Fruit fly (Drosophila melanogaster) whole organism, wandering third instar larva: Measurements from ENCODE around the gene CG44141.
"Not testable (repeated sequence)": the region's sequence is repeated elsewhere in the genome, so short reads cannot be mapped to it uniquely, and the experiment has no call there.

Experiments used
- Dfd ChIP-seq: fragments of >200 bp; optimal IDR thresholded peaks from 2 replicates; lab custom pipeline; 2017; ENCODE audit warnings: missing biosample characterization, missing genetic modification characterization
- GATAd ChIP-seq: sonication (Bioruptor generic); optimal IDR thresholded peaks from 2 replicates; lab custom pipeline; 2016; ENCODE audit warnings: missing biosample characterization, missing genetic modification characterization
- HLH106 ChIP-seq: fragments of 200-800 bp; optimal IDR thresholded peaks from 3 replicates; lab custom pipeline; 2019; ENCODE audit warnings: missing biosample characterization, mild to moderate bottlenecking, missing genetic modification characterization, moderate library complexity
- Hnf4 ChIP-seq: fragments of 200-800 bp; sonication (Bioruptor generic); optimal IDR thresholded peaks from 2 replicates; lab custom pipeline; 2016; ENCODE audit warnings: missing biosample characterization, mild to moderate bottlenecking, missing genetic modification characterization
- Hr78 ChIP-seq: fragments of >200 bp; optimal IDR thresholded peaks from 2 replicates; lab custom pipeline; 2017; ENCODE audit warnings: missing biosample characterization, missing genetic modification characterization
- Hr83 ChIP-seq: fragments of 200-300 bp; sonication (Bioruptor generic); optimal IDR thresholded peaks from 2 replicates; lab custom pipeline; 2016; ENCODE audit warnings: missing biosample characterization, mild to moderate bottlenecking, missing genetic modification characterization, moderate library complexity; ENCODE audit not compliant: poor library complexity, severe bottlenecking
- Jra ChIP-seq: sonication (Bioruptor generic); optimal IDR thresholded peaks from 2 replicates; lab custom pipeline; 2016; ENCODE audit warnings: missing biosample characterization, missing genetic modification characterization
- Mio ChIP-seq: sonication (Bioruptor generic); optimal IDR thresholded peaks from 2 replicates; lab custom pipeline; 2016; ENCODE audit warnings: missing biosample characterization, missing genetic modification characterization
- Myc ChIP-seq: fragments of >200 bp; optimal IDR thresholded peaks from 2 replicates; lab custom pipeline; 2017
- N ChIP-seq: fragments of >200 bp; optimal IDR thresholded peaks from 2 replicates; lab custom pipeline; 2018; ENCODE audit warnings: missing biosample characterization, missing external identifiers, missing genetic modification characterization
- OdsH ChIP-seq: fragments of 200-800 bp; sonication (Bioruptor generic); optimal IDR thresholded peaks from 2 replicates; lab custom pipeline; 2016; ENCODE audit warnings: missing biosample characterization, mild to moderate bottlenecking, missing genetic modification characterization
- Vsx2 ChIP-seq: fragments of 200-300, 225-300 bp; sonication (Bioruptor generic); optimal IDR thresholded peaks from 2 replicates; lab custom pipeline; 2018; ENCODE audit warnings: missing biosample characterization, missing genetic modification characterization; ENCODE audit not compliant: partially characterized antibody
- dl ChIP-seq, 2 experiments: fragments of 175-275, 200-275 bp in 1 of 2; fragments of 200-275 bp in 1 of 2; sonication (Bioruptor generic); optimal IDR thresholded peaks; lab custom pipeline; 2018; ENCODE audit warnings: mild to moderate bottlenecking in 2 of 2, missing biosample characterization in 2 of 2, missing genetic modification characterization in 2 of 2, moderate library complexity in 2 of 2; ENCODE audit not compliant: partially characterized antibody in 2 of 2, insufficient read depth in 1 of 2
- dmrt93B ChIP-seq: fragments of 200-800 bp; sonication (Bioruptor generic); optimal IDR thresholded peaks from 2 replicates; lab custom pipeline; 2018; ENCODE audit warnings: missing biosample characterization, mild to moderate bottlenecking, missing genetic modification characterization
- ey ChIP-seq: fragments of 200-800 bp; sonication (Bioruptor generic); optimal IDR thresholded peaks from 2 replicates; lab custom pipeline; 2016; ENCODE audit warnings: missing biosample characterization, missing genetic modification characterization
- fru ChIP-seq: fragments of 200-800 bp; sonication (Bioruptor generic); optimal IDR thresholded peaks from 3 replicates; lab custom pipeline; 2016; ENCODE audit warnings: missing biosample characterization, mild to moderate bottlenecking, missing genetic modification characterization
- h ChIP-seq: fragments of 200-800 bp; sonication (Bioruptor generic); optimal IDR thresholded peaks from 3 replicates; lab custom pipeline; 2016; ENCODE audit warnings: missing biosample characterization, mild to moderate bottlenecking, missing genetic modification characterization
- jim ChIP-seq: fragments of 175-275, 200-325 bp; sonication (Bioruptor generic); optimal IDR thresholded peaks from 2 replicates; lab custom pipeline; 2016; ENCODE audit warnings: missing biosample characterization, mild to moderate bottlenecking, missing genetic modification characterization
- lola ChIP-seq: fragments of >200 bp; optimal IDR thresholded peaks from 2 replicates; lab custom pipeline; 2017; ENCODE audit warnings: missing biosample characterization, missing genetic modification characterization
- rgr ChIP-seq: fragments of 200-800 bp; sonication (Bioruptor generic); optimal IDR thresholded peaks from 3 replicates; lab custom pipeline; 2016; ENCODE audit warnings: missing biosample characterization, mild to moderate bottlenecking, missing genetic modification characterization
- sv ChIP-seq: fragments of 200-800 bp; sonication (Bioruptor generic); optimal IDR thresholded peaks from 3 replicates; lab custom pipeline; 2016; ENCODE audit warnings: missing biosample characterization, missing genetic modification characterization

CG44141 gene

DNA sequence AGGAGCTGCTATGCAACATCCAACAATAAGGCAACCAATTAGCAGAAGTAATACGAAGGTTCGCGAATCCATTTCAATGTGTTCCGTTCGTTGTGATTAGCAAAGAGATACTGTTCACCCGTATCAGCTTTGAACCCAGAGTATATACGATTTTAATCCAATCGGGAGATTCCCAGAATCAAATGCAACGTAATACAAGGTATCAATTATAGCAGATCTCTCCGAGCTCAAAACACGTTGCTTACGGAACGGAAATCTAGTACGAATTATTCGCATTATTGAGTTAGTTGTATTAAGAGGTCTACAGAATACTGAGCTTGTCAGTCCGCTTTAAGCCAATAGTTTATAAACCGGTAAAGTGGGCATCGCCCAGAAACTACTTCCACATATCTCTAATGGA, at the start of gene CG44141:
CG44141 (minus strand) TSS at position 101 of the 400 bp plus-strand sequence.
- TF ChIP-seq fru, Mio, Hnf4 (GFP tag; lab: Kevin White, UChicago): not testable (repeated sequence)

DNA sequence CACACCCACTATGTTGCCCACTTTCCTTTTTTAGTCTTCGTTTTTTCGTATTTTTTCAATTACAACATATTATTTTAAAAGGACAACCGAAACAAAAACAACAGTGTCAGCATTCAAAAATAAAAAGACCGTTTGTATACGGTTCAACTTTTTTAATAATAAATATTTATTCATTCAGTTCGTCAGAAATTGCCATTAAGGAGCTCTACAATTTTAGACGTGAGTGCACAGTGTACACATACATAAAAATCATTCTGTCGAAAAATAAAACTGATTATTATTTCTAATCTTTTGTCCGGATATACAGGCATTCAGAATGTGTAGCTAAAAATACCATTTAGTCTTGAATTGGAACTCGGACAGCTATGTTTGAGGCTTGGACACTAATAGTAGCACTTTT, 45.6 kb upstream of the CG44141 start, which contains the start of gene CG31827:
CG31827 (plus strand) TSS at position 301 of the 400 bp plus-strand sequence.
- TF ChIP-seq Myc (lab: Kevin White, UChicago); Hr78 (GFP tag; lab: Kevin White, UChicago); h (GFP tag; lab: Kevin White, UChicago): not testable (repeated sequence)

DNA sequence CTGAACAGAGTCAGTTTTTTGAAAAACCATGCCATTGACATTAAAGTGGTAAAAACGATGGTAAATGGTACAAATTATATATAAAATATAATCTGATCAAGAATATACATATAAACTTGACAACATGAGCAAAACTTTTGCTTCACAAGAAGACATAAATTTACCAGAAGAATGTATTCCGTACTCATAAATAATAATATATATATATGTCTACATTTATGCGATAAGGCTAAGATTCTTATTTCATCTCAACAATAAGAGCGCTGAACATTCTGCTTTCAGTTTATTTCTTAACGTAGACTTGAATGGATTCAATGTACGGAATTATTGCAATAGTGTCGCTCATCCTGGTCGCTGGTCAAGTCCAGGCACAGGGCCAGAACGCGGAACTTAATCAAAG, 36.5 kb upstream of the CG44141 start, which contains the start of gene CG31780:
CG31780 (plus strand) TSS at position 301 of the 400 bp plus-strand sequence.
- TF ChIP-seq GATAd (GFP tag; lab: Kevin White, UChicago); dl (GFP tag; optimal IDR thresholded peaks at IDR 0.05; lab: Kevin White, UChicago; ENCODE audit: insufficient read depth in 1 of 2, partially characterized antibody in 2 of 2); jim (GFP tag; lab: Kevin White, UChicago): not testable (repeated sequence)

DNA sequence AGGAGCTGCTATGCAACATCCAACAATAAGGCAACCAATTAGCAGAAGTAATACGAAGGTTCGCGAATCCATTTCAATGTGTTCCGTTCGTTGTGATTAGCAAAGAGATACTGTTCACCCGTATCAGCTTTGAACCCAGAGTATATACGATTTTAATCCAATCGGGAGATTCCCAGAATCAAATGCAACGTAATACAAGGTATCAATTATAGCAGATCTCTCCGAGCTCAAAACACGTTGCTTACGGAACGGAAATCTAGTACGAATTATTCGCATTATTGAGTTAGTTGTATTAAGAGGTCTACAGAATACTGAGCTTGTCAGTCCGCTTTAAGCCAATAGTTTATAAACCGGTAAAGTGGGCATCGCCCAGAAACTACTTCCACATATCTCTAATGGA, 35.1 kb upstream of the CG44141 start, which contains the start of gene CG44140:
CG44140 (minus strand) TSS at position 101 of the 400 bp plus-strand sequence.
- TF ChIP-seq dmrt93B; sv (GFP tag; lab: Kevin White, UChicago); Dfd (GFP tag; lab: Kevin White, UChicago): not testable (repeated sequence)

DNA sequence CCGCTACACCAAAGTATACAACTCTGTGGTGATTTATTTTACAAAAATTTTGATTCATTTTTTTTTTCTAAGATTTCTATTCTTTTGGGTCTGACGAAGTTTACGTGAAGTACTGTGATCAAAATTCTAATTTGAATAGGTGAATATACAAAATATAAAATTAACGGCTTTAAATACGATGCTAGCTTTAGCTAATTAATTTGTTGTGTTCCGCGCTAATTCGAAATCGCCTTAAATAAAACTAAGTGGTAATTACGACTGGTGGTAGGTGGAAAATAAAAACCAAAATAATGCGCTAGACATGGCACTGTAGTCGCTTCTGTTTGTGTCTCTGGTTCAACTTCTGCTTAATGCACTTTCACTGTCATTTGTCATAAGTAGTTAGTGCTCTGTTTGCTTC, 16.7 kb upstream of the CG44141 start, which contains the start of gene CG43923:
CG43923 (minus strand) TSS at position 101 of the 400 bp plus-strand sequence.
- not testable (repeated sequence) for TF ChIP-seq fru, Hr78, GATAd (GFP tag; lab: Kevin White, UChicago)

DNA sequence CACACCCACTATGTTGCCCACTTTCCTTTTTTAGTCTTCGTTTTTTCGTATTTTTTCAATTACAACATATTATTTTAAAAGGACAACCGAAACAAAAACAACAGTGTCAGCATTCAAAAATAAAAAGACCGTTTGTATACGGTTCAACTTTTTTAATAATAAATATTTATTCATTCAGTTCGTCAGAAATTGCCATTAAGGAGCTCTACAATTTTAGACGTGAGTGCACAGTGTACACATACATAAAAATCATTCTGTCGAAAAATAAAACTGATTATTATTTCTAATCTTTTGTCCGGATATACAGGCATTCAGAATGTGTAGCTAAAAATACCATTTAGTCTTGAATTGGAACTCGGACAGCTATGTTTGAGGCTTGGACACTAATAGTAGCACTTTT, 10.6 kb upstream of the CG44141 start, which contains the start of gene CG18478:
CG18478 (plus strand) TSS at position 301 of the 400 bp plus-strand sequence.
- not testable (repeated sequence) for TF ChIP-seq Vsx2 (GFP tag; lab: Kevin White, UChicago); dl (GFP tag; optimal IDR thresholded peaks at IDR 0.05; lab: Kevin White, UChicago; ENCODE audit: insufficient read depth in 1 of 2, partially characterized antibody in 2 of 2); N (GFP tag; lab: Kevin White, UChicago)

DNA sequence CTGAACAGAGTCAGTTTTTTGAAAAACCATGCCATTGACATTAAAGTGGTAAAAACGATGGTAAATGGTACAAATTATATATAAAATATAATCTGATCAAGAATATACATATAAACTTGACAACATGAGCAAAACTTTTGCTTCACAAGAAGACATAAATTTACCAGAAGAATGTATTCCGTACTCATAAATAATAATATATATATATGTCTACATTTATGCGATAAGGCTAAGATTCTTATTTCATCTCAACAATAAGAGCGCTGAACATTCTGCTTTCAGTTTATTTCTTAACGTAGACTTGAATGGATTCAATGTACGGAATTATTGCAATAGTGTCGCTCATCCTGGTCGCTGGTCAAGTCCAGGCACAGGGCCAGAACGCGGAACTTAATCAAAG, 1.5 kb upstream of the CG44141 start, which contains the start of gene CG18477:
CG18477 (plus strand) TSS at position 301 of the 400 bp plus-strand sequence.
- not testable (repeated sequence) for TF ChIP-seq rgr; sv (GFP tag; lab: Kevin White, UChicago); lola

DNA sequence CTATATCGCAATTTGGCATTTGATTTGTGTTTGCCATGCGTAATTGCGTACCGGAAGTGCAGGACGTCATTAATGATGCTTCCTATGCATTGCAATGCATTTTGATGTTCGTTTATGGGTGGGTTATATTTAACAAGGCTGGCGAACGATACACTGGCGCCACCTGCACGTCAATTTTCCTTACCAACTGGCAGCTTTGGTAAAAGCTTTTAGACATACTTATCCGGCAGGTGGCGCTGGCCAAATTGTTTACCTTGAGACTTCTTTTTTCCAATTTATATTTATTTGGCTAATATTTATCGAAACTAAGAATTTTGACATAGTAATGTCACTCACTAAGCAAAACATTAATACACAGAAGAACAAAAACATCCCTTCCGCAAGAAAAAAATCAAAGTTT, 15.5 kb downstream of the CG44141 start:
- TF ChIP-seq Jra (GFP tag; lab: Kevin White, UChicago) (no peak), ey (GFP tag; lab: Kevin White, UChicago) (no peak), Myc (lab: Kevin White, UChicago) (peak; percentile 3), Hr83 (GFP tag; lab: Kevin White, UChicago) (peak; percentile 65), sv (GFP tag; lab: Kevin White, UChicago) (no peak), HLH106 (tag; lab: Kevin White, UChicago) (no peak), OdsH (GFP tag; lab: Kevin White, UChicago) (no peak)

DNA sequence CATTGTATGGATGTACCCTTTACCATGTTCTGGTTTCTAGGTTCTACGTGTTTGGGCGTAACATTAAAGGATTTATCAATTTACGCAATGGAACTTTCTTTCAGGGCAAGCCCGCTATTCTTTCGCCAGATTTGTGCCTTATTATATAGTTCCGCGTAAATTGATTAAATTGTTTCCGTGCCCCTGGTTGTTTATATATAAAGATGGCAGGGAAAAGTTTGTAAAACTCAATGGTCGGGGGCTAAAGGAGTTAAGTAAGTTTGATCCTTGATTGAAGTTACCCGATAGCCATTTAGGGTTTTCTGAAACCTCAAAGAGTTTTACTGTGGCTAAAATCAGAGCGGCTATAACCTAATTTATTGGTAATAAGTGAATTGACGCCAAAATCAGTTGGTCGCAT, 17.6 kb downstream of the CG44141 start:
- TF ChIP-seq ey (GFP tag; lab: Kevin White, UChicago) (no peak), dmrt93B (no peak), lola (no peak)
